Fruit fly (Drosophila melanogaster) whole organism, embryonic: ENCODE results near the gene Trm7-32.

ENCODE experiments used
- B-H1 ChIP-seq: fragments of 200-800 bp; sonication (Bioruptor generic); IDR thresholded peaks from 3 replicates; pipeline ENCODE4 v1.3.6; 2022; ENCODE audit warnings: missing biosample characterization, missing genetic modification characterization
- CG11085 ChIP-seq: fragments of 200-800 bp; sonication (Bioruptor generic); IDR thresholded peaks from 2 replicates; pipeline ENCODE4 v1.3.6; 2022; ENCODE audit warnings: missing biosample characterization, missing genetic modification characterization
- CG1529 ChIP-seq: fragments of 200-800 bp; sonication (Bioruptor generic); optimal IDR thresholded peaks from 3 replicates; lab custom pipeline; 2018; ENCODE audit warnings: missing biosample characterization, missing genetic modification characterization
- CG15479 ChIP-seq: fragments of 200-800 bp; sonication (Bioruptor generic); optimal IDR thresholded peaks from 3 replicates; lab custom pipeline; 2019; ENCODE audit warnings: missing biosample characterization, mild to moderate bottlenecking, missing genetic modification characterization, moderate library complexity
- CG2202 ChIP-seq: fragments of 200-800 bp; sonication (Bioruptor generic); optimal IDR thresholded peaks from 2 replicates; lab custom pipeline; 2018; ENCODE audit warnings: missing biosample characterization, mild to moderate bottlenecking, missing genetic modification characterization
- CG2875 ChIP-seq: fragments of 200-800 bp; sonication (Bioruptor generic); optimal IDR thresholded peaks from 2 replicates; lab custom pipeline; 2017; ENCODE audit warnings: missing biosample characterization, mild to moderate bottlenecking, missing genetic modification characterization, missing genetic modification reagents
- CG3065 ChIP-seq: fragments of 200-800 bp; sonication (Bioruptor generic); optimal IDR thresholded peaks from 2 replicates; lab custom pipeline; 2016; ENCODE audit warnings: missing biosample characterization, missing genetic modification characterization
- CG42726 ChIP-seq: fragments of 200-800 bp; sonication (Bioruptor generic); IDR thresholded peaks from 2 replicates; pipeline ENCODE4 v1.3.6; 2022; ENCODE audit warnings: missing biosample characterization, missing genetic modification characterization; ENCODE audit not compliant: partially characterized antibody
- CG4282 ChIP-seq: fragments of 200-800 bp; sonication (Bioruptor generic); optimal IDR thresholded peaks from 2 replicates; lab custom pipeline; 2016; ENCODE audit warnings: missing biosample characterization, missing genetic modification characterization
- CG4328 ChIP-seq: fragments of 200-800 bp; sonication (Bioruptor generic); optimal IDR thresholded peaks from 3 replicates; lab custom pipeline; 2017; ENCODE audit warnings: missing biosample characterization, missing genetic modification reagents, missing genetic modification characterization
- CG4854 ChIP-seq: fragments of 200-800 bp; sonication (Bioruptor generic); optimal IDR thresholded peaks from 2 replicates; lab custom pipeline; 2016; ENCODE audit warnings: missing biosample characterization, missing genetic modification characterization, inconsistent platforms
- CG8089 ChIP-seq: fragments of 200-800 bp; sonication (Bioruptor generic); optimal IDR thresholded peaks from 3 replicates; lab custom pipeline; 2016; ENCODE audit warnings: missing biosample characterization, missing genetic modification characterization
- CG9932 ChIP-seq: fragments of 200-800 bp; sonication (Bioruptor generic); IDR thresholded peaks from 2 replicates; pipeline ENCODE4 v1.3.6; 2022; ENCODE audit warnings: missing biosample characterization, missing genetic modification characterization
- CHES-1-like ChIP-seq: fragments of 200-800 bp; sonication (Bioruptor generic); optimal IDR thresholded peaks from 2 replicates; lab custom pipeline; 2016; ENCODE audit warnings: missing biosample characterization, missing genetic modification characterization
- D ChIP-seq, 2 experiments: fragments of 200-800 bp in 1 of 2; fragments of >200 bp in 1 of 2; sonication (Bioruptor generic) in 1 of 2; optimal IDR thresholded peaks; 2 replicates in 1 of 2; 3 replicates in 1 of 2; lab custom pipeline; 2017; ENCODE audit warnings: mild to moderate bottlenecking in 1 of 2, missing biosample characterization in 1 of 2, missing genetic modification characterization in 1 of 2, missing genetic modification reagents in 1 of 2
- D19A ChIP-seq: fragments of 200-800 bp; optimal IDR thresholded peaks from 3 replicates; lab custom pipeline; 2019; ENCODE audit warnings: missing biosample characterization, mild to moderate bottlenecking, missing genetic modification characterization, moderate library complexity
- Dip2 ChIP-seq: fragments of 200-800 bp; sonication (Bioruptor generic); IDR thresholded peaks from 2 replicates; pipeline ENCODE4 v1.3.6; 2022; ENCODE audit warnings: missing biosample characterization, missing genetic modification characterization
- HLH54F ChIP-seq: fragments of 200-800 bp; sonication (Bioruptor generic); optimal IDR thresholded peaks from 3 replicates; lab custom pipeline; 2016; ENCODE audit warnings: missing biosample characterization, missing genetic modification characterization
- MESR4 ChIP-seq: fragments of 200-800 bp; sonication (Bioruptor generic); optimal IDR thresholded peaks from 2 replicates; lab custom pipeline; 2018; ENCODE audit warnings: missing biosample characterization, mild to moderate bottlenecking, missing genetic modification characterization, moderate library complexity
- NK7.1 ChIP-seq: fragments of 200-800 bp; sonication (Bioruptor generic); optimal IDR thresholded peaks from 3 replicates; lab custom pipeline; 2016; ENCODE audit warnings: missing biosample characterization, missing genetic modification characterization
- Pdp1 ChIP-seq, 2 experiments: fragments of 200-800 bp; sonication (Bioruptor generic); optimal IDR thresholded peaks; 3 replicates each; lab custom pipeline; 2016; ENCODE audit warnings: missing biosample characterization in 2 of 2, missing genetic modification characterization in 2 of 2, mild to moderate bottlenecking in 1 of 2, moderate library complexity in 1 of 2
- Sin3A ChIP-seq: fragments of >200 bp; optimal IDR thresholded peaks from 2 replicates; lab custom pipeline; 2018
- Sox102F ChIP-seq: fragments of 200-800 bp; sonication (Bioruptor generic); optimal IDR thresholded peaks from 2 replicates; lab custom pipeline; 2018; ENCODE audit warnings: missing biosample characterization, mild to moderate bottlenecking, missing genetic modification characterization, moderate library complexity
- YL-1 ChIP-seq: fragments of 200-800 bp; sonication (Bioruptor generic); optimal IDR thresholded peaks from 3 replicates; lab custom pipeline; 2017; ENCODE audit warnings: missing biosample characterization, mild to moderate bottlenecking, missing genetic modification characterization
- ase ChIP-seq: fragments of 200-800 bp; sonication (Bioruptor generic); IDR thresholded peaks from 3 replicates; pipeline ENCODE4 v1.3.6; 2022; ENCODE audit warnings: missing biosample characterization, missing genetic modification characterization
- bbx ChIP-seq: fragments of 200-800 bp; sonication (Bioruptor generic); IDR thresholded peaks from 2 replicates; pipeline ENCODE4 v1.3.6; 2022; ENCODE audit warnings: missing biosample characterization, missing genetic modification characterization; ENCODE audit not compliant: partially characterized antibody
- chinmo ChIP-seq: fragments of 200-800 bp; sonication (Bioruptor generic); IDR thresholded peaks from 4 replicates; pipeline ENCODE4 v1.3.6; 2022; ENCODE audit warnings: missing biosample characterization, missing genetic modification characterization; ENCODE audit not compliant: partially characterized antibody
- chm ChIP-seq: fragments of 200-800 bp; sonication (Bioruptor generic); IDR thresholded peaks from 2 replicates; pipeline ENCODE4 v1.3.6; 2022; ENCODE audit warnings: missing biosample characterization, missing genetic modification characterization
- crp ChIP-seq, 2 experiments: fragments of 200-800 bp; sonication (Bioruptor generic); optimal IDR thresholded peaks; 2 replicates in 1 of 2; 3 replicates in 1 of 2; lab custom pipeline; 2017; ENCODE audit warnings: missing biosample characterization in 2 of 2, missing genetic modification characterization in 2 of 2, mild to moderate bottlenecking in 1 of 2, moderate library complexity in 1 of 2
- dan ChIP-seq: fragments of 200-800 bp; sonication (Bioruptor generic); IDR thresholded peaks from 2 replicates; pipeline ENCODE4 v1.3.6; 2022; ENCODE audit warnings: missing biosample characterization, missing genetic modification characterization
- dimm ChIP-seq: fragments of 200-800 bp; sonication (Bioruptor generic); IDR thresholded peaks from 2 replicates; pipeline ENCODE4 v1.3.6; 2022; ENCODE audit warnings: missing biosample characterization, missing genetic modification characterization
- dmrt11E ChIP-seq: fragments of 200-800 bp; sonication (Bioruptor generic); optimal IDR thresholded peaks from 3 replicates; lab custom pipeline; 2018; ENCODE audit warnings: missing biosample characterization, mild to moderate bottlenecking, missing genetic modification characterization, moderate library complexity
- en ChIP-seq: fragments of 200-800 bp; sonication (Bioruptor generic); optimal IDR thresholded peaks from 2 replicates; lab custom pipeline; 2016; ENCODE audit warnings: missing biosample characterization, missing genetic modification characterization
- fd3F ChIP-seq: fragments of 200-800 bp; sonication (Bioruptor generic); optimal IDR thresholded peaks from 2 replicates; lab custom pipeline; 2018; ENCODE audit warnings: missing biosample characterization, mild to moderate bottlenecking, missing genetic modification characterization, moderate library complexity
- gro ChIP-seq: fragments of 200-800 bp; sonication (Bioruptor generic); optimal IDR thresholded peaks from 2 replicates; lab custom pipeline; 2016; ENCODE audit warnings: missing biosample characterization, missing genetic modification characterization
- mirr ChIP-seq: fragments of 200-800 bp; sonication (Bioruptor generic); optimal IDR thresholded peaks from 3 replicates; lab custom pipeline; 2018; ENCODE audit warnings: missing biosample characterization, mild to moderate bottlenecking, missing genetic modification characterization
- p53 ChIP-seq: fragments of 200-800 bp; sonication (Bioruptor generic); optimal IDR thresholded peaks from 2 replicates; lab custom pipeline; 2016; ENCODE audit warnings: missing biosample characterization, missing genetic modification characterization
- pan ChIP-seq, 4 experiments: fragments of >200 bp in 3 of 4; fragments of 200-800 bp in 1 of 4; sonication (Bioruptor generic) in 1 of 4; optimal IDR thresholded peaks in 3 of 4; IDR thresholded peaks in 1 of 4; 2 replicates each; pipeline versions ENCODE4 v1.3.6 to Lab custom; 2017 to 2022; ENCODE audit warnings: missing biosample characterization in 2 of 4, missing genetic modification characterization in 2 of 4, mixed read lengths in 1 of 4
- peb ChIP-seq: fragments of 200-800 bp; sonication (Bioruptor generic); IDR thresholded peaks from 2 replicates; pipeline ENCODE4 v1.3.6; 2022; ENCODE audit warnings: missing biosample characterization, missing genetic modification characterization
- ranshi ChIP-seq: fragments of 200-800 bp; sonication (Bioruptor generic); IDR thresholded peaks from 2 replicates; pipeline ENCODE4 v1.3.6; 2022; ENCODE audit warnings: missing biosample characterization, missing genetic modification characterization
- schlank ChIP-seq: fragments of 200-800 bp; sonication (Bioruptor generic); optimal IDR thresholded peaks from 2 replicates; lab custom pipeline; 2018; ENCODE audit warnings: missing biosample characterization, mild to moderate bottlenecking, missing genetic modification characterization
- so ChIP-seq: fragments of 200-800 bp; sonication (Bioruptor generic); IDR thresholded peaks from 3 replicates; pipeline ENCODE4 v1.3.6; 2022; ENCODE audit warnings: missing biosample characterization, missing genetic modification characterization
- sug ChIP-seq: fragments of 200-800 bp; optimal IDR thresholded peaks from 2 replicates; lab custom pipeline; 2019; ENCODE audit warnings: missing biosample characterization, mild to moderate bottlenecking, missing genetic modification characterization, moderate library complexity
- trem ChIP-seq: fragments of 200-800 bp; optimal IDR thresholded peaks from 3 replicates; lab custom pipeline; 2019; ENCODE audit warnings: missing biosample characterization, mild to moderate bottlenecking, missing genetic modification characterization, moderate library complexity
- wek ChIP-seq: fragments of 200-800 bp; sonication (Bioruptor generic); optimal IDR thresholded peaks from 3 replicates; lab custom pipeline; 2018; ENCODE audit warnings: missing biosample characterization, mild to moderate bottlenecking, missing genetic modification characterization, moderate library complexity
- zen2 ChIP-seq: fragments of 200-800 bp; sonication (Bioruptor generic); IDR thresholded peaks from 3 replicates; pipeline ENCODE4 v1.3.6; 2022; ENCODE audit warnings: missing biosample characterization, missing genetic modification characterization; ENCODE audit not compliant: partially characterized antibody
- zfh1 ChIP-seq: fragments of 200-800 bp; sonication (Bioruptor generic); IDR thresholded peaks from 3 replicates; pipeline ENCODE4 v1.3.6; 2022; ENCODE audit warnings: missing biosample characterization, missing genetic modification characterization

Gene Trm7-32

dm6 chr3R:17078961-17079858, 38.7 kb downstream of the Trm7-32 start (continued):
- TF ChIP-seq YL-1 (peak; percentile 13), chm (peak; percentile 51; the same call in 1 of the 2 replicates), gro (GFP tag; lab: Kevin White, UChicago) (no peak), CG2202 (tag; lab: Kevin White, UChicago) (peak; percentile 39), so (GFP tag; lab: Robert Waterston, UW) (0 out of 3 replicates have a peak, but pooled peaks have one; percentile 8), CHES-1-like (GFP tag; lab: Kevin White, UChicago) (no peak), D (optimal IDR thresholded peaks at IDR 0.05; lab: Kevin White, UChicago) (peak; percentile 84), D (GFP tag; optimal IDR thresholded peaks at IDR 0.05; lab: Kevin White, UChicago) (peak; percentile 11), mirr (GFP tag; lab: Kevin White, UChicago) (peak; percentile 78), trem (tag; lab: Kevin White, UChicago) (no peak), CG11085 (GFP tag; lab: Robert Waterston, UW) (no peak), ranshi (GFP tag; lab: Robert Waterston, UW) (peak; percentile 18; the same call in 1 of the 2 replicates), en (GFP tag; lab: Kevin White, UChicago) (no peak), CG9932 (GFP tag; lab: Robert Waterston, UW) (peak; percentile 19; the same call in 1 of the 2 replicates), Pdp1 (GFP tag; optimal IDR thresholded peaks at IDR 0.05; lab: Kevin White, UChicago) (peak in 1 of 2 experiments; percentile 57), CG1529 (GFP tag; lab: Kevin White, UChicago) (peak; percentile 11), p53 (GFP tag; lab: Kevin White, UChicago) (no peak), CG8089 (GFP tag; lab: Kevin White, UChicago) (no peak), bbx (no peak), CG3065 (no peak), fd3F (GFP tag; lab: Kevin White, UChicago) (no peak), zfh1 (GFP tag; lab: Robert Waterston, UW) (0 out of 3 replicates have a peak, but pooled peaks have one; percentile 29), wek (GFP tag; lab: Kevin White, UChicago) (peak; percentile 73), Sin3A (lab: Kevin White, UChicago) (no peak), B-H1 (no peak), schlank (tag; lab: Kevin White, UChicago) (peak; percentile 25), CG4282 (no peak), Sox102F (GFP tag; lab: Kevin White, UChicago) (no peak), dmrt11E (tag; lab: Kevin White, UChicago) (peak; percentile 34), pan (optimal IDR thresholded peaks at IDR 0.05; lab: Kevin White, UChicago) (no peak), pan (GFP tag; optimal IDR thresholded peaks at IDR 0.05 in 1 of 2, IDR thresholded peaks at IDR 0.05 in 1 of 2) (peak in 1 of 2 experiments; percentile 38), D19A (tag; lab: Kevin White, UChicago) (no peak), NK7.1 (GFP tag; lab: Kevin White, UChicago) (no peak), ase (GFP tag; lab: Robert Waterston, UW) (no peak), Dip2 (no peak), MESR4 (GFP tag; lab: Kevin White, UChicago) (peak; percentile 7), zen2 (GFP tag; lab: Robert Waterston, UW) (no peak), CG15479 (peak; percentile 95), CG42726 (GFP tag; lab: Robert Waterston, UW) (no peak), chinmo (GFP tag; lab: Robert Waterston, UW) (0 out of 4 replicates have a peak, but pooled peaks have one; percentile 56), dimm (GFP tag; lab: Robert Waterston, UW) (no peak), crp (GFP tag; optimal IDR thresholded peaks at IDR 0.05; lab: Kevin White, UChicago) (peak in 1 of 2 experiments; percentile 71), CG4854 (GFP tag; lab: Kevin White, UChicago) (no peak), dan (GFP tag; lab: Robert Waterston, UW) (no peak), peb (GFP tag; lab: Robert Waterston, UW) (no peak), CG4328 (GFP tag; lab: Kevin White, UChicago) (peak; percentile 34), HLH54F (GFP tag; lab: Kevin White, UChicago) (no peak), CG2875 (peak; percentile 5), sug (tag; lab: Kevin White, UChicago) (peak; percentile 86)
